Worm (Caenorhabditis elegans): ENCODE measurements around the gene nhr-39.

nhr-39 gene

ce11 chrV:9338452-9338851 is 35.3 kb downstream of the nhr-39 start:
- TF ChIP-seq ceh-43 (GFP tag; optimal IDR thresholded peaks at IDR 0.05) = no peak
- no peak for TF ChIP-seq ham-2 (GFP tag; optimal IDR thresholded peaks at IDR 0.05)
- TF ChIP-seq ztf-11 (tag; optimal IDR thresholded peaks at IDR 0.05) = no peak
- TF ChIP-seq unc-62 (GFP tag; optimal IDR thresholded peaks at IDR 0.05) = no peak

ce11 chrV:9340318-9340717 is 37.2 kb downstream of the nhr-39 start:
- TF ChIP-seq ceh-83 (GFP tag; optimal IDR thresholded peaks at IDR 0.05) (no peak), blmp-1 (tag; optimal IDR thresholded peaks at IDR 0.05) (no peak), elt-3 (tag; optimal IDR thresholded peaks at IDR 0.05) (no peak), mep-1 (tag; optimal IDR thresholded peaks at IDR 0.05) (no peak), snpc-4 (tag; optimal IDR thresholded peaks at IDR 0.05) (no peak), elt-1 (tag; optimal IDR thresholded peaks at IDR 0.05; ENCODE audit: borderline replicate concordance, insufficient read depth) (no peak), M03D4.4 (tag; optimal IDR thresholded peaks at IDR 0.05) (no peak), nhr-28 (tag; optimal IDR thresholded peaks at IDR 0.05) (no peak), drap-1 (GFP tag; optimal IDR thresholded peaks at IDR 0.05) (no peak), nhr-2 (tag; optimal IDR thresholded peaks at IDR 0.05) (no peak), ces-1 (GFP tag; optimal IDR thresholded peaks at IDR 0.05) (no peak), zip-8 (tag; optimal IDR thresholded peaks at IDR 0.05) (no peak), ham-2 (GFP tag; optimal IDR thresholded peaks at IDR 0.05) (no peak), lin-32 (GFP tag; optimal IDR thresholded peaks at IDR 0.05) (no peak), ceh-39 (tag; optimal IDR thresholded peaks at IDR 0.05) (no peak)

ce11 chrV:9342965-9343628 is 40.0 kb downstream of the nhr-39 start:
- TF ChIP-seq nhr-237 (tag; optimal IDR thresholded peaks at IDR 0.05) (no peak), nhr-2 (tag; optimal IDR thresholded peaks at IDR 0.05) (no peak), mls-2 (tag; optimal IDR thresholded peaks at IDR 0.05) (no peak), lin-32 (GFP tag; optimal IDR thresholded peaks at IDR 0.05) (no peak), mep-1 (tag; optimal IDR thresholded peaks at IDR 0.05) (no peak)

ce11 chrV:9343629-9344624 is 40.8 kb downstream of the nhr-39 start, which contains the start of gene tos-1:
tos-1 (minus strand) TSS chrV:9344203.
- TF ChIP-seq nhr-237 (tag; optimal IDR thresholded peaks at IDR 0.05) (peak; percentile 98), lin-13 (tag; optimal IDR thresholded peaks at IDR 0.05) (peak; percentile 98), tbx-8 (GFP tag; optimal IDR thresholded peaks at IDR 0.05) (peak; percentile 45), blmp-1 (tag; optimal IDR thresholded peaks at IDR 0.05) (no peak), cnd-1 (tag; optimal IDR thresholded peaks at IDR 0.05) (peak; percentile 92), flh-1 (GFP tag; optimal IDR thresholded peaks at IDR 0.05) (peak; percentile 27), drap-1 (GFP tag; optimal IDR thresholded peaks at IDR 0.05) (peak; percentile 93), unc-120 (tag; optimal IDR thresholded peaks at IDR 0.05; ENCODE audit: poor library complexity, severe bottlenecking) (peak; percentile 86), elt-1 (tag; optimal IDR thresholded peaks at IDR 0.05; ENCODE audit: borderline replicate concordance, insufficient read depth) (peak; percentile 52), ceh-83 (GFP tag; optimal IDR thresholded peaks at IDR 0.05) (peak; percentile 82), unc-39 (tag; optimal IDR thresholded peaks at IDR 0.05) (peak; percentile 93), nhr-12 (tag; optimal IDR thresholded peaks at IDR 0.05) (peak; percentile 93), snpc-4 (tag; optimal IDR thresholded peaks at IDR 0.05) (no peak), mls-2 (tag; optimal IDR thresholded peaks at IDR 0.05) (peak; percentile 96), ces-1 (GFP tag; optimal IDR thresholded peaks at IDR 0.05) (peak; percentile 92), unc-62 (GFP tag; optimal IDR thresholded peaks at IDR 0.05) (peak; percentile 94), mep-1 (tag; optimal IDR thresholded peaks at IDR 0.05) (peak; percentile 99), ceh-39 (tag; optimal IDR thresholded peaks at IDR 0.05) (peak; percentile 100), ham-2 (GFP tag; optimal IDR thresholded peaks at IDR 0.05) (peak; percentile 96), zip-8 (tag; optimal IDR thresholded peaks at IDR 0.05) (no peak), lin-32 (GFP tag; optimal IDR thresholded peaks at IDR 0.05) (peak; percentile 51), nhr-28 (tag; optimal IDR thresholded peaks at IDR 0.05) (peak; percentile 81), hlh-1 (tag; optimal IDR thresholded peaks at IDR 0.05) (peak; percentile 57), M03D4.4 (tag; optimal IDR thresholded peaks at IDR 0.05) (peak; percentile 93), mab-5 (tag; optimal IDR thresholded peaks at IDR 0.05) (peak; percentile 63), ztf-11 (tag; optimal IDR thresholded peaks at IDR 0.05) (peak; percentile 96), sptf-1 (tag; optimal IDR thresholded peaks at IDR 0.05) (peak; percentile 97), elt-3 (tag; optimal IDR thresholded peaks at IDR 0.05) (peak; percentile 74), lsy-2 (tag; optimal IDR thresholded peaks at IDR 0.05) (peak; percentile 89), nhr-2 (tag; optimal IDR thresholded peaks at IDR 0.05) (peak; percentile 52), nhr-76 (tag; optimal IDR thresholded peaks at IDR 0.05) (no peak), ceh-43 (GFP tag; optimal IDR thresholded peaks at IDR 0.05) (peak; percentile 92), sem-2 (GFP tag; optimal IDR thresholded peaks at IDR 0.05) (peak; percentile 69), bed-3 (GFP tag; optimal IDR thresholded peaks at IDR 0.05) (peak; percentile 77), pha-4 (tag; optimal IDR thresholded peaks at IDR 0.05) (peak; percentile 90)

Data from whole organism, mixed stage, embryonic.